Fruit fly (Drosophila melanogaster) whole organism, embryonic: ENCODE measurements around the gene Dpm1.

ENCODE experiments used
- BEAF-32 ChIP-seq: fragments of 200-800 bp; sonication (Bioruptor generic); optimal IDR thresholded peaks from 3 replicates; lab custom pipeline; 2017; ENCODE audit warnings: missing biosample characterization, missing genetic modification characterization, mild to moderate bottlenecking, moderate library complexity, missing genetic modification reagents
- CG10147 ChIP-seq: fragments of 200-800 bp; sonication (Bioruptor generic); optimal IDR thresholded peaks from 2 replicates; lab custom pipeline; 2019; ENCODE audit warnings: missing biosample characterization, mild to moderate bottlenecking, missing genetic modification characterization, moderate library complexity
- CG11085 ChIP-seq: fragments of 200-800 bp; sonication (Bioruptor generic); IDR thresholded peaks from 2 replicates; pipeline ENCODE4 v1.3.6; 2022; ENCODE audit warnings: missing biosample characterization, missing genetic modification characterization
- CG14965 ChIP-seq: fragments of 200-800 bp; sonication (Bioruptor generic); optimal IDR thresholded peaks from 2 replicates; lab custom pipeline; 2016; ENCODE audit warnings: missing biosample characterization, missing genetic modification characterization, borderline replicate concordance
- CG15011 ChIP-seq: fragments of 200-800 bp; sonication (Bioruptor generic); optimal IDR thresholded peaks from 3 replicates; lab custom pipeline; 2018; ENCODE audit warnings: missing biosample characterization, mild to moderate bottlenecking, missing genetic modification characterization
- CG17568 ChIP-seq: fragments of 200-800 bp; sonication (Bioruptor generic); optimal IDR thresholded peaks from 2 replicates; lab custom pipeline; 2018; ENCODE audit warnings: missing biosample characterization, mild to moderate bottlenecking, missing genetic modification characterization, moderate library complexity
- CG18476 ChIP-seq: fragments of 200-800 bp; sonication (Bioruptor generic); optimal IDR thresholded peaks from 2 replicates; lab custom pipeline; 2016; ENCODE audit warnings: missing biosample characterization, mild to moderate bottlenecking, missing genetic modification characterization
- CG2875 ChIP-seq: fragments of 200-800 bp; sonication (Bioruptor generic); optimal IDR thresholded peaks from 2 replicates; lab custom pipeline; 2017; ENCODE audit warnings: missing biosample characterization, mild to moderate bottlenecking, missing genetic modification characterization, missing genetic modification reagents
- CG2889 ChIP-seq: fragments of 200-800 bp; sonication (Bioruptor generic); IDR thresholded peaks from 3 replicates; pipeline ENCODE4 v1.3.6; 2022; ENCODE audit warnings: missing biosample characterization, missing genetic modification characterization
- CG33213 ChIP-seq: fragments of 200-800 bp; sonication (Bioruptor generic); optimal IDR thresholded peaks from 3 replicates; lab custom pipeline; 2016; ENCODE audit warnings: missing biosample characterization, missing genetic modification characterization
- CG3838 ChIP-seq: fragments of 200-800 bp; sonication (Bioruptor generic); optimal IDR thresholded peaks from 3 replicates; lab custom pipeline; 2016; ENCODE audit warnings: missing biosample characterization, missing genetic modification characterization
- CG43689 ChIP-seq: fragments of 200-800 bp; sonication (Bioruptor generic); IDR thresholded peaks from 2 replicates; pipeline ENCODE4 v1.3.6; 2022; ENCODE audit warnings: missing biosample characterization, missing genetic modification characterization
- CG6272 ChIP-seq: fragments of 200-800 bp; sonication (Bioruptor generic); IDR thresholded peaks from 2 replicates; pipeline ENCODE4 v1.3.6; 2022; ENCODE audit warnings: missing biosample characterization, missing genetic modification characterization
- CG6791 ChIP-seq: fragments of 200-800 bp; sonication (Bioruptor generic); IDR thresholded peaks from 3 replicates; pipeline ENCODE4 v1.3.6; 2022; ENCODE audit warnings: missing biosample characterization, missing genetic modification characterization; ENCODE audit not compliant: partially characterized antibody
- CG6813 ChIP-seq: fragments of 200-800 bp; sonication (Bioruptor generic); optimal IDR thresholded peaks from 2 replicates; lab custom pipeline; 2017; ENCODE audit warnings: missing biosample characterization, missing genetic modification characterization, mild to moderate bottlenecking, moderate library complexity, missing genetic modification reagents
- CG8388 ChIP-seq: fragments of 200-800 bp; sonication (Bioruptor generic); optimal IDR thresholded peaks from 2 replicates; lab custom pipeline; 2019; ENCODE audit warnings: missing biosample characterization, mild to moderate bottlenecking, missing genetic modification characterization, moderate library complexity
- CG8478 ChIP-seq: fragments of >200 bp; optimal IDR thresholded peaks from 2 replicates; lab custom pipeline; 2018
- CG9727 ChIP-seq: fragments of 200-800 bp; sonication (Bioruptor generic); optimal IDR thresholded peaks from 3 replicates; lab custom pipeline; 2017; ENCODE audit warnings: missing biosample characterization, mild to moderate bottlenecking, missing genetic modification characterization
- CkIIα-i1 ChIP-seq: fragments of 200-800 bp; sonication (Bioruptor generic); IDR thresholded peaks from 2 replicates; pipeline ENCODE4 v1.3.6; 2022; ENCODE audit warnings: missing biosample characterization, missing genetic modification characterization
- D19B ChIP-seq: fragments of 200-800 bp; sonication (Bioruptor generic); optimal IDR thresholded peaks from 2 replicates; lab custom pipeline; 2017; ENCODE audit warnings: missing biosample characterization, mild to moderate bottlenecking, missing genetic modification characterization
- Dfd ChIP-seq, 2 experiments: fragments of >200 bp; optimal IDR thresholded peaks; 2 replicates each; lab custom pipeline; 2017; ENCODE audit warnings: missing biosample characterization in 2 of 2, missing genetic modification characterization in 2 of 2
- E2f2 ChIP-seq: fragments of 200-800 bp; sonication (Bioruptor generic); IDR thresholded peaks from 2 replicates; pipeline ENCODE4 v1.3.6; 2022; ENCODE audit warnings: missing biosample characterization, missing genetic modification characterization
- Ets97D ChIP-seq: fragments of 200-800 bp; sonication (Bioruptor generic); optimal IDR thresholded peaks from 3 replicates; lab custom pipeline; 2016; ENCODE audit warnings: missing biosample characterization, missing genetic modification characterization
- Hmr ChIP-seq: fragments of 200-800 bp; sonication (Bioruptor generic); optimal IDR thresholded peaks from 3 replicates; lab custom pipeline; 2017; ENCODE audit warnings: mild to moderate bottlenecking, missing biosample characterization, missing genetic modification reagents, missing genetic modification characterization
- Hr3 ChIP-seq: fragments of 200-800 bp; sonication (Bioruptor generic); optimal IDR thresholded peaks from 3 replicates; lab custom pipeline; 2016; ENCODE audit warnings: missing biosample characterization, missing genetic modification characterization
- Nf-YC ChIP-seq: fragments of 200-800 bp; optimal IDR thresholded peaks from 3 replicates; lab custom pipeline; 2019; ENCODE audit warnings: missing biosample characterization, mild to moderate bottlenecking, missing genetic modification characterization, moderate library complexity
- Rfx ChIP-seq: fragments of 200-800 bp; sonication (Bioruptor generic); IDR thresholded peaks from 2 replicates; pipeline ENCODE4 v1.3.6; 2022; ENCODE audit warnings: missing biosample characterization, missing genetic modification characterization
- Scr ChIP-seq: fragments of 200-800 bp; sonication (Bioruptor generic); IDR thresholded peaks from 2 replicates; pipeline ENCODE4 v1.3.6; 2022; ENCODE audit warnings: missing biosample characterization, missing genetic modification characterization; ENCODE audit not compliant: partially characterized antibody
- Trl ChIP-seq, 3 experiments: fragments of >200 bp in 2 of 3; fragments of 200-800 bp in 1 of 3; sonication (Bioruptor generic) in 1 of 3; optimal IDR thresholded peaks; 2 replicates in 1 of 3; 3 replicates in 2 of 3; lab custom pipeline; 2016 to 2017; ENCODE audit warnings: missing biosample characterization in 1 of 3, missing genetic modification characterization in 1 of 3
- al ChIP-seq: fragments of 200-800 bp; sonication (Bioruptor generic); IDR thresholded peaks from 2 replicates; pipeline ENCODE4 v1.3.6; 2022; ENCODE audit warnings: missing biosample characterization, missing genetic modification characterization
- amos ChIP-seq: fragments of 200-800 bp; sonication (Bioruptor generic); IDR thresholded peaks from 2 replicates; pipeline ENCODE4 v1.3.6; 2022; ENCODE audit warnings: missing biosample characterization, missing genetic modification characterization; ENCODE audit not compliant: partially characterized antibody
- bigmax ChIP-seq: fragments of 200-800 bp; sonication (Bioruptor generic); optimal IDR thresholded peaks from 2 replicates; lab custom pipeline; 2018; ENCODE audit warnings: missing biosample characterization, mild to moderate bottlenecking, missing genetic modification characterization
- da ChIP-seq: fragments of 200-800 bp; sonication (Bioruptor generic); optimal IDR thresholded peaks from 2 replicates; lab custom pipeline; 2016; ENCODE audit warnings: missing biosample characterization, missing genetic modification characterization
- dm ChIP-seq: fragments of 200-800 bp; sonication (Bioruptor generic); optimal IDR thresholded peaks from 3 replicates; lab custom pipeline; 2016; ENCODE audit warnings: missing biosample characterization, missing genetic modification characterization
- fd96Cb ChIP-seq: fragments of 200-800 bp; sonication (Bioruptor generic); optimal IDR thresholded peaks from 2 replicates; lab custom pipeline; 2018; ENCODE audit warnings: missing biosample characterization, mild to moderate bottlenecking, missing genetic modification characterization, moderate library complexity
- gcm ChIP-seq: fragments of 200-800 bp; sonication (Bioruptor generic); optimal IDR thresholded peaks from 2 replicates; lab custom pipeline; 2019; ENCODE audit warnings: missing biosample characterization, mild to moderate bottlenecking, missing genetic modification characterization, moderate library complexity
- gcm2 ChIP-seq: fragments of 200-800 bp; sonication (Bioruptor generic); optimal IDR thresholded peaks from 2 replicates; lab custom pipeline; 2016; ENCODE audit warnings: missing biosample characterization, missing genetic modification characterization
- gem ChIP-seq: fragments of 200-800 bp; sonication (Bioruptor generic); optimal IDR thresholded peaks from 2 replicates; lab custom pipeline; 2019; ENCODE audit warnings: missing biosample characterization, mild to moderate bottlenecking, missing genetic modification characterization, moderate library complexity
- h ChIP-seq: fragments of >200 bp; optimal IDR thresholded peaks from 2 replicates; lab custom pipeline; 2017
- lbe ChIP-seq: fragments of 200-800 bp; sonication (Bioruptor generic); optimal IDR thresholded peaks from 2 replicates; lab custom pipeline; 2016; ENCODE audit warnings: missing biosample characterization, mild to moderate bottlenecking, missing genetic modification characterization
- lilli ChIP-seq: fragments of 200-800 bp; sonication (Bioruptor generic); optimal IDR thresholded peaks from 3 replicates; lab custom pipeline; 2016; ENCODE audit warnings: missing biosample characterization, missing genetic modification characterization
- otp ChIP-seq: fragments of 200-800 bp; sonication (Bioruptor generic); IDR thresholded peaks from 3 replicates; pipeline ENCODE4, ENCODE4 v1.3.6; 2022; ENCODE audit warnings: missing biosample characterization, missing genetic modification characterization
- ranshi ChIP-seq: fragments of 200-800 bp; sonication (Bioruptor generic); IDR thresholded peaks from 2 replicates; pipeline ENCODE4 v1.3.6; 2022; ENCODE audit warnings: missing biosample characterization, missing genetic modification characterization
- repo ChIP-seq: fragments of 200-800 bp; sonication (Bioruptor generic); optimal IDR thresholded peaks from 2 replicates; lab custom pipeline; 2016; ENCODE audit warnings: missing biosample characterization, missing genetic modification characterization
- rib ChIP-seq: fragments of 200-800 bp; sonication (Bioruptor generic); IDR thresholded peaks from 2 replicates; pipeline ENCODE4 v1.3.6; 2022; ENCODE audit warnings: missing biosample characterization, missing genetic modification characterization
- tin ChIP-seq: fragments of 200-800 bp; sonication (Bioruptor generic); optimal IDR thresholded peaks from 3 replicates; lab custom pipeline; 2016; ENCODE audit warnings: missing biosample characterization, missing genetic modification characterization
- toy ChIP-seq: fragments of 200-800 bp; sonication (Bioruptor generic); IDR thresholded peaks from 2 replicates; pipeline ENCODE4 v1.3.6; 2022; ENCODE audit warnings: missing biosample characterization, missing genetic modification characterization
- usp ChIP-seq: fragments of >200 bp; optimal IDR thresholded peaks from 2 replicates; lab custom pipeline; 2017; ENCODE audit warnings: missing biosample characterization, missing genetic modification characterization
- wek ChIP-seq: fragments of 200-800 bp; sonication (Bioruptor generic); optimal IDR thresholded peaks from 3 replicates; lab custom pipeline; 2018; ENCODE audit warnings: missing biosample characterization, mild to moderate bottlenecking, missing genetic modification characterization, moderate library complexity

Dpm1 gene

dm6 chr2L:19575626-19576298 lies 49.6 kb upstream of the Dpm1 start (continued):
- TF ChIP-seq rib (GFP tag; lab: Robert Waterston, UW): no peak; the same call in 1 of the 2 replicates
- peak; percentile 76; the same call in 2 of the 3 replicates for TF ChIP-seq otp (GFP tag; lab: Robert Waterston, UW)
- TF ChIP-seq toy (GFP tag; lab: Robert Waterston, UW): peak; percentile 83
- TF ChIP-seq wek (GFP tag; lab: Kevin White, UChicago): peak; percentile 64
- peak; percentile 87 for TF ChIP-seq dm (GFP tag; lab: Kevin White, UChicago)
- peak; percentile 88 for TF ChIP-seq ranshi
- peak; percentile 91 for TF ChIP-seq CG2875 (GFP tag; lab: Kevin White, UChicago)
- TF ChIP-seq lilli (GFP tag; lab: Kevin White, UChicago): peak; percentile 98
- peak; percentile 96 for TF ChIP-seq Rfx
- peak; percentile 94 for TF ChIP-seq da (GFP tag; lab: Kevin White, UChicago)
- TF ChIP-seq CkIIα-i1 (GFP tag; lab: Robert Waterston, UW): peak; percentile 80; the same call in 1 of the 2 replicates
- no peak for TF ChIP-seq Scr
- peak; percentile 88 for TF ChIP-seq CG3838 (GFP tag; lab: Kevin White, UChicago)
- TF ChIP-seq gcm (GFP tag; lab: Kevin White, UChicago): peak; percentile 85
- peak; percentile 89 for TF ChIP-seq Nf-YC (tag; lab: Kevin White, UChicago)
- peak; percentile 94 for TF ChIP-seq CG6272 (GFP tag; lab: Robert Waterston, UW)
- peak; percentile 84 for TF ChIP-seq CG14965 (GFP tag; lab: Kevin White, UChicago)
- TF ChIP-seq CG9727 (GFP tag; lab: Kevin White, UChicago): peak; percentile 98
- peak; percentile 96 for TF ChIP-seq Ets97D
- 0 out of 3 replicates have a peak, but pooled peaks have one; percentile 14 for TF ChIP-seq CG6791
- peak; percentile 95 for TF ChIP-seq al (GFP tag; lab: Robert Waterston, UW)
- peak; percentile 94 for TF ChIP-seq CG8388
- no peak for TF ChIP-seq usp (GFP tag; lab: Kevin White, UChicago)
- TF ChIP-seq CG11085 (GFP tag; lab: Robert Waterston, UW): peak; percentile 93
- TF ChIP-seq Hr3 (GFP tag; lab: Kevin White, UChicago): peak; percentile 97
- TF ChIP-seq CG17568 (GFP tag; lab: Kevin White, UChicago): peak; percentile 94
- peak; percentile 87 for TF ChIP-seq gcm2 (GFP tag; lab: Kevin White, UChicago)
- peak; percentile 84 to 89 for TF ChIP-seq Trl (optimal IDR thresholded peaks at IDR 0.05; lab: Kevin White, UChicago)
- TF ChIP-seq Trl (GFP tag; optimal IDR thresholded peaks at IDR 0.05; lab: Kevin White, UChicago): peak; percentile 92
- TF ChIP-seq BEAF-32 (GFP tag; lab: Kevin White, UChicago): peak; percentile 26
- peak; percentile 92 for TF ChIP-seq D19B (GFP tag; lab: Kevin White, UChicago)
- TF ChIP-seq CG18476: peak; percentile 97
- TF ChIP-seq amos (GFP tag; lab: Robert Waterston, UW): peak; percentile 27; the same call in 1 of the 2 replicates
- TF ChIP-seq Dfd (GFP tag; optimal IDR thresholded peaks at IDR 0.05; lab: Kevin White, UChicago): no peak
- TF ChIP-seq CG8478 (lab: Kevin White, UChicago): peak; percentile 63
- peak; percentile 78 for TF ChIP-seq E2f2
- TF ChIP-seq repo (GFP tag; lab: Kevin White, UChicago): peak; percentile 94
- TF ChIP-seq CG33213: peak; percentile 90
- no peak for TF ChIP-seq h
- TF ChIP-seq lbe: peak; percentile 63
- TF ChIP-seq gem: peak; percentile 98
- peak; percentile 96 for TF ChIP-seq tin (GFP tag; lab: Kevin White, UChicago)
- TF ChIP-seq fd96Cb (tag; lab: Kevin White, UChicago): peak; percentile 97
- peak; percentile 95 for TF ChIP-seq CG15011
- peak; percentile 94 for TF ChIP-seq CG10147
- peak; percentile 97 for TF ChIP-seq Hmr (GFP tag; lab: Kevin White, UChicago)
- TF ChIP-seq CG6813 (GFP tag; lab: Kevin White, UChicago): peak; percentile 86
- TF ChIP-seq CG43689 (GFP tag; lab: Robert Waterston, UW): peak; percentile 63
- peak; percentile 26 for TF ChIP-seq bigmax
- peak; percentile 92 for TF ChIP-seq CG2889 (GFP tag; lab: Robert Waterston, UW)
